Worm (Caenorhabditis elegans): ENCODE data around the gene F09E10.6.

The F09E10.6 gene

DNA sequence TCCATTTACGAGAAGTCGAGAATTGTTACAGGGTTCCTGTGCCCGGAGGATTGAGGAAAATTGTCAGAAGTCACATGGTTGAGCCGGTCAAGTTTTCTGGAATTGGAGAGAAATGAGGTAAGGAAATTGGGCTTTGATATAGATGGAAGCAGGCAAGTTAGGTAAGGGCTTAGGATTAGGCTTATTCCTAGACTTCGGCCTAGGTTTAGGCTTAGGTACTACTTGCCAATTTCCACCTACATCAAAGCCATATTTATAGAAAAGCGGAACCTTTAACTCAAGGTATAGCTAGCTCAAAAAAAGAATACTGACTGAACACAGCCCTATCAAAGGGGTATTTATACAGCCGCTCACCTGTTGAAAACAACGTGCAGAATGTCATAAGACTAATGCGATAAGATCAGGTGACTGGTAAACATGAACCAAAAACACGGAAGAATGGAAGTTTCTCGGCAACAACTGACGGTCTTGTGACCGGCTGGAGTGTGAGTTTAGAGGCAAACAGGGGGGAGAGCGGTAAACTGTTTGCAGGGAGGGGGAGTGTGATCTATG, 7.1 kb upstream of the F09E10.6 start:
- TF ChIP-seq pqm-1 (tag; optimal IDR thresholded peaks at IDR 0.05) (peak; percentile 75), ceh-45 (GFP tag; IDR thresholded peaks at IDR 0.05) (no peak), ets-4 (tag; optimal IDR thresholded peaks at IDR 0.05) (no peak), npax-4 (tag; optimal IDR thresholded peaks at IDR 0.05) (no peak), sdc-2 (tag; optimal IDR thresholded peaks at IDR 0.05) (peak; percentile 15), K09A11.1 (tag; optimal IDR thresholded peaks at IDR 0.05; ENCODE audit: insufficient read depth) (no peak), mec-3 (tag; optimal IDR thresholded peaks at IDR 0.05; ENCODE audit: borderline replicate concordance) (no peak), elt-2 (tag; optimal IDR thresholded peaks at IDR 0.05) (peak; percentile 10), hlh-13 (GFP tag; optimal IDR thresholded peaks at IDR 0.05) (no peak), dve-1 (tag; optimal IDR thresholded peaks at IDR 0.05) (no peak), ceh-19 (GFP tag; optimal IDR thresholded peaks at IDR 0.05) (no peak), fax-1 (tag; optimal IDR thresholded peaks at IDR 0.05) (no peak), hlh-15 (tag; optimal IDR thresholded peaks at IDR 0.05) (no peak), unc-86 (tag; optimal IDR thresholded peaks at IDR 0.05) (no peak), eyg-1 (tag; optimal IDR thresholded peaks at IDR 0.05) (no peak), tbx-2 (tag; optimal IDR thresholded peaks at IDR 0.05) (no peak), ceh-18 (tag; optimal IDR thresholded peaks at IDR 0.05) (peak; percentile 9), pha-4 (tag; optimal IDR thresholded peaks at IDR 0.05) (no peak), fkh-6 (tag; optimal IDR thresholded peaks at IDR 0.05) (no peak), hlh-30 (tag; optimal IDR thresholded peaks at IDR 0.05; ENCODE audit: insufficient read depth) (peak; percentile 92), elt-4 (tag; optimal IDR thresholded peaks at IDR 0.05) (no peak), dmd-4 (tag; optimal IDR thresholded peaks at IDR 0.05; ENCODE audit: borderline replicate concordance) (no peak), pros-1 (tag; optimal IDR thresholded peaks at IDR 0.05) (no peak), pat-9 (tag; optimal IDR thresholded peaks at IDR 0.05) (no peak), hlh-6 (tag; optimal IDR thresholded peaks at IDR 0.05) (peak; percentile 2), C08G9.2 (tag; optimal IDR thresholded peaks at IDR 0.05) (no peak)

DNA sequence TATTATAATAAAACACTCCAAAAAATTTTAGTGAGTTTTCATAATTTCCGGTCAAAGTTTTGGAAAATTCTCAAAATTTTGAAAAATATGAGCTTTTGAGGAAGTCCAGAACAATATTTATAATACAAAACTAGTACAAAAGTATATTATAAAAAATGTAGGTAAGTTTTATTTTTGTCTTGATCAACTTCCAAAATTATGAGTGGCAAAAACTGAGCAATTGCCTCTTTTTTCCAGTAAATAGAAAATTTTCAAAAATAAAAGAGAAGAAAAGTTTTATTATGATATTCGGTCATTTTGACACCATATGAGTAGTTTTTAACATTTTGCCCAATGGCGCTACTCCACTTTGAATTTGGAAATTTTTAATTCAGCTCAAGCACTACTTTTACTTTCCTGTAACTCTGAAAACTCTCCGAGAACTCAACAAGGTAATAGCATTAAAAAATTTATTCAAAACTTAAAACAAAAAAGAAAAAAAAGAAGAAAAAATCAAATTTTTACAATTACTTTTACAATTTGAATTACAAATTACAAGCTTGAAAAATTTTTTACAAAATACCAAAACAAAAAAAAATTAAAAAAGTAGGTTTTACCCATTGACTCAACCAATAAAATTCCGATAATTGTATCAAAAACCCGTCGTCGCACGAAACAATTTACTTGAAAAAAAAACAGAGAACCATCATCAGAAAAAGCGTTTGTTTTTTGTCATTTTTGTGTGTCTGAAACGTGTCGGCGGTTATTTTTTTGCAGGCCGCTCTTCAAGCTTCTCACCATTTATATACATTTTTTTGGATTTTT, 6.4 kb upstream of the F09E10.6 start:
- TF ChIP-seq odd-2 (tag; optimal IDR thresholded peaks at IDR 0.05): no peak
- no peak for TF ChIP-seq C38D4.7 (GFP tag; optimal IDR thresholded peaks at IDR 0.05)
- TF ChIP-seq nfya-1 (tag; optimal IDR thresholded peaks at IDR 0.05): no peak
- TF ChIP-seq ahr-1 (tag; optimal IDR thresholded peaks at IDR 0.05): no peak
- TF ChIP-seq F13H6.1 (tag; optimal IDR thresholded peaks at IDR 0.05): no peak
- TF ChIP-seq nhr-232 (tag; optimal IDR thresholded peaks at IDR 0.05): no peak
- TF ChIP-seq zip-5 (tag; optimal IDR thresholded peaks at IDR 0.05): no peak
- TF ChIP-seq eyg-1 (tag; optimal IDR thresholded peaks at IDR 0.05): no peak
- no peak for TF ChIP-seq C08G9.2 (tag; optimal IDR thresholded peaks at IDR 0.05)
- TF ChIP-seq fkh-10 (GFP tag; optimal IDR thresholded peaks at IDR 0.05): no peak
- TF ChIP-seq ceh-18 (tag; optimal IDR thresholded peaks at IDR 0.05): no peak
- TF ChIP-seq hlh-6 (tag; optimal IDR thresholded peaks at IDR 0.05): no peak
- no peak for TF ChIP-seq dmd-4 (tag; optimal IDR thresholded peaks at IDR 0.05; ENCODE audit: borderline replicate concordance)
- TF ChIP-seq pqm-1 (tag; optimal IDR thresholded peaks at IDR 0.05): no peak
- TF ChIP-seq ceh-34 (tag; optimal IDR thresholded peaks at IDR 0.05): no peak
- TF ChIP-seq ceh-22 (tag; optimal IDR thresholded peaks at IDR 0.05): no peak
- TF ChIP-seq pros-1 (tag; optimal IDR thresholded peaks at IDR 0.05): no peak
- TF ChIP-seq unc-86 (tag; optimal IDR thresholded peaks at IDR 0.05): no peak
- TF ChIP-seq unc-42 (tag; optimal IDR thresholded peaks at IDR 0.05): no peak

DNA sequence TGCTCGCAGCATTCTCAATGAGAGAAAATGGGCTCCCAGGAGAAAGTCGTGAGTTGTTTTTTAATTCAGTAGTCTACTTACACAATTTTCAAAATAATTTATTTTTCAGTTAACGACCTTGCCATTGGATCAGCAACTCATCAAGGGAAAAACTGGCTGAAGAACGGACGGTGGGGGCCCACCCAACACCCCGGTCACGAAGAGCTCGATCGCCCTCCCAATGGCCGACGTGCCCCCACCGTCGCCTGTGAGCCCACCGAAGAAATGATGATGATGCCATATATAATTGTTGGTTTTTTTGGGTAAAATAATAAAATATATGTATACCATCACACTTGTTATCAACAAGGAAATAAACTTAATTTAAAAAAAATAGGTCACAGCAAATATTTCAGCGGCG, 5.4 kb upstream of the F09E10.6 start:
- no peak for TF ChIP-seq ttx-3 (tag; optimal IDR thresholded peaks at IDR 0.05)
- TF ChIP-seq ceh-24 (tag; optimal IDR thresholded peaks at IDR 0.05): no peak
- no peak for TF ChIP-seq zip-5 (tag; optimal IDR thresholded peaks at IDR 0.05)
- no peak for TF ChIP-seq dve-1 (tag; optimal IDR thresholded peaks at IDR 0.05)
- TF ChIP-seq T23F11.4 (GFP tag; optimal IDR thresholded peaks at IDR 0.05): no peak
- TF ChIP-seq fkh-10 (GFP tag; optimal IDR thresholded peaks at IDR 0.05): no peak
- no peak for TF ChIP-seq hlh-15 (tag; optimal IDR thresholded peaks at IDR 0.05)
- no peak for TF ChIP-seq ceh-34 (tag; optimal IDR thresholded peaks at IDR 0.05)
- no peak for TF ChIP-seq hlh-8 (tag; optimal IDR thresholded peaks at IDR 0.05)
- no peak for TF ChIP-seq ceh-30 (tag; optimal IDR thresholded peaks at IDR 0.05)
- no peak for TF ChIP-seq gmeb-2 (tag; optimal IDR thresholded peaks at IDR 0.05)
